Fruit fly (Drosophila melanogaster) whole organism, embryonic: ENCODE measurements around the gene CG11951.

ENCODE experiments used
- Bgb ChIP-seq: fragments of 200-800 bp; sonication (Bioruptor generic); IDR thresholded peaks from 2 replicates; pipeline ENCODE4 v1.3.6; 2022; ENCODE audit warnings: missing biosample characterization, missing genetic modification characterization; ENCODE audit not compliant: partially characterized antibody
- CG10979 ChIP-seq: fragments of 200-800 bp; sonication (Bioruptor generic); optimal IDR thresholded peaks from 2 replicates; lab custom pipeline; 2018; ENCODE audit warnings: missing biosample characterization, mild to moderate bottlenecking, missing genetic modification characterization, moderate library complexity
- CG1233 ChIP-seq: fragments of 200-800 bp; sonication (Bioruptor generic); optimal IDR thresholded peaks from 4 replicates; lab custom pipeline; 2018; ENCODE audit warnings: missing biosample characterization, mild to moderate bottlenecking, missing genetic modification characterization
- CG12391 ChIP-seq: fragments of 200-800 bp; sonication (Bioruptor generic); optimal IDR thresholded peaks from 3 replicates; lab custom pipeline; 2018; ENCODE audit warnings: missing biosample characterization, mild to moderate bottlenecking, missing genetic modification characterization, moderate library complexity
- CG13123 ChIP-seq: fragments of 200-800 bp; sonication (Bioruptor generic); optimal IDR thresholded peaks from 2 replicates; lab custom pipeline; 2016; ENCODE audit warnings: missing biosample characterization, missing genetic modification characterization
- CG13296 ChIP-seq: fragments of 200-800 bp; sonication (Bioruptor generic); optimal IDR thresholded peaks from 3 replicates; lab custom pipeline; 2018; ENCODE audit warnings: missing biosample characterization, mild to moderate bottlenecking, missing genetic modification characterization
- CG13894 ChIP-seq: fragments of 200-800 bp; sonication (Bioruptor generic); optimal IDR thresholded peaks from 3 replicates; lab custom pipeline; 2018; ENCODE audit warnings: missing biosample characterization, mild to moderate bottlenecking, missing genetic modification characterization, moderate library complexity
- CG14667 ChIP-seq: fragments of 200-800 bp; sonication (Bioruptor generic); IDR thresholded peaks from 2 replicates; pipeline ENCODE4 v1.3.6; 2022; ENCODE audit warnings: missing biosample characterization, missing genetic modification characterization
- CG15479 ChIP-seq: fragments of 200-800 bp; sonication (Bioruptor generic); optimal IDR thresholded peaks from 3 replicates; lab custom pipeline; 2019; ENCODE audit warnings: missing biosample characterization, mild to moderate bottlenecking, missing genetic modification characterization, moderate library complexity
- CG16779 ChIP-seq: fragments of 200-800 bp; sonication (Bioruptor generic); IDR thresholded peaks from 2 replicates; pipeline ENCODE4 v1.3.6; 2022; ENCODE audit warnings: missing biosample characterization, missing genetic modification characterization
- CG17385 ChIP-seq: fragments of 200-800 bp; sonication (Bioruptor generic); optimal IDR thresholded peaks from 3 replicates; lab custom pipeline; 2018; ENCODE audit warnings: missing biosample characterization, mild to moderate bottlenecking, missing genetic modification characterization
- CG17612 ChIP-seq: fragments of 200-800 bp; sonication (Bioruptor generic); IDR thresholded peaks from 2 replicates; pipeline ENCODE4 v1.3.6; 2022; ENCODE audit warnings: missing biosample characterization, missing genetic modification characterization
- CG2199 ChIP-seq: fragments of 200-800 bp; sonication (Bioruptor generic); IDR thresholded peaks from 3 replicates; pipeline ENCODE4 v1.3.6; 2022; ENCODE audit warnings: missing biosample characterization, missing genetic modification characterization
- CG3281 ChIP-seq: fragments of 200-800 bp; sonication (Bioruptor generic); optimal IDR thresholded peaks from 3 replicates; lab custom pipeline; 2017; ENCODE audit warnings: missing biosample characterization, mild to moderate bottlenecking, missing genetic modification characterization
- CG3838 ChIP-seq: fragments of 200-800 bp; sonication (Bioruptor generic); optimal IDR thresholded peaks from 3 replicates; lab custom pipeline; 2016; ENCODE audit warnings: missing biosample characterization, missing genetic modification characterization
- CG4617 ChIP-seq: fragments of 200-800 bp; sonication (Bioruptor generic); optimal IDR thresholded peaks from 3 replicates; lab custom pipeline; 2016; ENCODE audit warnings: missing biosample characterization, missing genetic modification characterization, borderline replicate concordance
- CG7987 ChIP-seq: fragments of 200-800 bp; sonication (Bioruptor generic); optimal IDR thresholded peaks from 2 replicates; lab custom pipeline; 2018; ENCODE audit warnings: missing biosample characterization, mild to moderate bottlenecking, missing genetic modification characterization, moderate library complexity
- CTCF ChIP-seq: fragments of 200-800 bp; sonication (Bioruptor generic); optimal IDR thresholded peaks from 2 replicates; lab custom pipeline; 2017; ENCODE audit warnings: missing biosample characterization, mild to moderate bottlenecking, missing genetic modification characterization, moderate library complexity
- CrebB ChIP-seq: fragments of 200-800 bp; sonication (Bioruptor generic); optimal IDR thresholded peaks from 3 replicates; lab custom pipeline; 2018; ENCODE audit warnings: missing biosample characterization, mild to moderate bottlenecking, missing genetic modification characterization
- Doc2 ChIP-seq: fragments of 200-800 bp; sonication (Bioruptor generic); IDR thresholded peaks from 2 replicates; pipeline ENCODE4 v1.3.6; 2022; ENCODE audit warnings: missing biosample characterization, missing genetic modification characterization
- Dref ChIP-seq: fragments of 200-800 bp; sonication (Bioruptor generic); IDR thresholded peaks from 2 replicates; pipeline ENCODE4 v1.3.6; 2022; ENCODE audit warnings: missing biosample characterization, missing genetic modification characterization
- Fer1 ChIP-seq: fragments of 200-800 bp; sonication (Bioruptor generic); optimal IDR thresholded peaks from 2 replicates; lab custom pipeline; 2017; ENCODE audit warnings: missing biosample characterization, mild to moderate bottlenecking, missing genetic modification characterization
- Hr39 ChIP-seq: fragments of >200 bp; optimal IDR thresholded peaks from 2 replicates; lab custom pipeline; 2017
- MTF-1 ChIP-seq: fragments of 200-800 bp; sonication (Bioruptor generic); optimal IDR thresholded peaks from 2 replicates; lab custom pipeline; 2018; ENCODE audit warnings: missing biosample characterization, mild to moderate bottlenecking, missing genetic modification characterization, borderline replicate concordance
- NC2β ChIP-seq: fragments of 200-800 bp; sonication (Bioruptor generic); optimal IDR thresholded peaks from 2 replicates; lab custom pipeline; 2016; ENCODE audit warnings: missing biosample characterization, missing genetic modification characterization
- NK7.1 ChIP-seq: fragments of 200-800 bp; sonication (Bioruptor generic); optimal IDR thresholded peaks from 3 replicates; lab custom pipeline; 2016; ENCODE audit warnings: missing biosample characterization, missing genetic modification characterization
- Scr ChIP-seq: fragments of 200-800 bp; sonication (Bioruptor generic); IDR thresholded peaks from 2 replicates; pipeline ENCODE4 v1.3.6; 2022; ENCODE audit warnings: missing biosample characterization, missing genetic modification characterization; ENCODE audit not compliant: partially characterized antibody
- Sry-β ChIP-seq: fragments of 200-800 bp; sonication (Bioruptor generic); optimal IDR thresholded peaks from 2 replicates; lab custom pipeline; 2018; ENCODE audit warnings: missing biosample characterization, mild to moderate bottlenecking, missing genetic modification characterization, moderate library complexity
- Usf ChIP-seq: fragments of 200-800 bp; sonication (Bioruptor generic); optimal IDR thresholded peaks from 2 replicates; lab custom pipeline; 2017; ENCODE audit warnings: missing genotype, missing biosample characterization, missing genetic modification characterization
- Xrp1 ChIP-seq: fragments of 200-800 bp; sonication (Bioruptor generic); IDR thresholded peaks from 2 replicates; pipeline ENCODE4 v1.3.6; 2022; ENCODE audit warnings: missing biosample characterization, missing genetic modification characterization
- abd-A ChIP-seq: fragments of 200-800 bp; sonication (Bioruptor generic); optimal IDR thresholded peaks from 3 replicates; lab custom pipeline; 2019; ENCODE audit warnings: missing biosample characterization, mild to moderate bottlenecking, missing genetic modification characterization, moderate library complexity
- amos ChIP-seq: fragments of 200-800 bp; sonication (Bioruptor generic); IDR thresholded peaks from 2 replicates; pipeline ENCODE4 v1.3.6; 2022; ENCODE audit warnings: missing biosample characterization, missing genetic modification characterization; ENCODE audit not compliant: partially characterized antibody
- ara ChIP-seq: fragments of 200-800 bp; sonication (Bioruptor generic); IDR thresholded peaks from 2 replicates; pipeline ENCODE4 v1.3.6; 2022; ENCODE audit warnings: missing biosample characterization, missing genetic modification characterization
- bigmax ChIP-seq: fragments of 200-800 bp; sonication (Bioruptor generic); optimal IDR thresholded peaks from 2 replicates; lab custom pipeline; 2018; ENCODE audit warnings: missing biosample characterization, mild to moderate bottlenecking, missing genetic modification characterization
- corto ChIP-seq: fragments of 200-800 bp; sonication (Bioruptor generic); optimal IDR thresholded peaks from 2 replicates; lab custom pipeline; 2016; ENCODE audit warnings: missing biosample characterization, mild to moderate bottlenecking, missing genetic modification characterization, moderate library complexity
- en ChIP-seq: fragments of 200-800 bp; sonication (Bioruptor generic); optimal IDR thresholded peaks from 2 replicates; lab custom pipeline; 2016; ENCODE audit warnings: missing biosample characterization, missing genetic modification characterization
- eyg ChIP-seq: fragments of 200-800 bp; sonication (Bioruptor generic); optimal IDR thresholded peaks from 3 replicates; lab custom pipeline; 2016; ENCODE audit warnings: missing biosample characterization, missing genetic modification characterization
- gce ChIP-seq: fragments of 200-800 bp; sonication (Bioruptor generic); IDR thresholded peaks from 3 replicates; pipeline ENCODE4 v1.3.6; 2022; ENCODE audit warnings: missing biosample characterization, missing genetic modification characterization
- gfzf ChIP-seq: fragments of 200-800 bp; sonication (Bioruptor generic); optimal IDR thresholded peaks from 2 replicates; lab custom pipeline; 2016; ENCODE audit warnings: missing biosample characterization, mild to moderate bottlenecking, missing genetic modification characterization, moderate library complexity
- hbn ChIP-seq: fragments of 200-800 bp; sonication (Bioruptor generic); IDR thresholded peaks from 2 replicates; pipeline ENCODE4 v1.3.6; 2022; ENCODE audit warnings: missing biosample characterization, missing genetic modification characterization; ENCODE audit not compliant: partially characterized antibody
- her ChIP-seq: fragments of 200-800 bp; sonication (Bioruptor generic); optimal IDR thresholded peaks from 2 replicates; lab custom pipeline; 2016; ENCODE audit warnings: missing biosample characterization, missing genetic modification characterization
- insv ChIP-seq, 2 experiments: fragments of 200-800 bp; sonication (Bioruptor generic); optimal IDR thresholded peaks; 3 replicates each; lab custom pipeline; 2016 to 2018; ENCODE audit warnings: missing biosample characterization in 2 of 2, missing genetic modification characterization in 2 of 2
- luna ChIP-seq: fragments of 200-800 bp; sonication (Bioruptor generic); optimal IDR thresholded peaks from 2 replicates; lab custom pipeline; 2016; ENCODE audit warnings: missing biosample characterization, missing genetic modification characterization
- nerfin-1 ChIP-seq: fragments of 200-800 bp; sonication (Bioruptor generic); optimal IDR thresholded peaks from 3 replicates; lab custom pipeline; 2019; ENCODE audit warnings: missing biosample characterization, mild to moderate bottlenecking, missing genetic modification characterization, moderate library complexity
- pum ChIP-seq: fragments of 200-800 bp; sonication (Bioruptor generic); optimal IDR thresholded peaks from 2 replicates; lab custom pipeline; 2016; ENCODE audit warnings: missing biosample characterization, missing genetic modification characterization
- pzg ChIP-seq: fragments of 200-800 bp; sonication (Bioruptor generic); optimal IDR thresholded peaks from 3 replicates; lab custom pipeline; 2018; ENCODE audit warnings: missing biosample characterization, mild to moderate bottlenecking, missing genetic modification characterization, moderate library complexity
- seq ChIP-seq: fragments of 200-800 bp; sonication (Bioruptor generic); IDR thresholded peaks from 2 replicates; pipeline ENCODE4 v1.3.6; 2022; ENCODE audit warnings: missing biosample characterization, missing genetic modification characterization
- vvl ChIP-seq: fragments of 200-800 bp; sonication (Bioruptor generic); IDR thresholded peaks from 2 replicates; pipeline ENCODE4 v1.3.6; 2022; ENCODE audit warnings: missing biosample characterization, missing genetic modification characterization
- wdn ChIP-seq: fragments of 200-800 bp; sonication (Bioruptor generic); IDR thresholded peaks from 2 replicates; pipeline ENCODE4 v1.3.6; 2022; ENCODE audit warnings: missing biosample characterization, missing genetic modification characterization
- zfh2 ChIP-seq: fragments of 200-800 bp; sonication (Bioruptor generic); optimal IDR thresholded peaks from 2 replicates; lab custom pipeline; 2016; ENCODE audit warnings: missing biosample characterization, missing genetic modification characterization

The CG11951 gene

DNA sequence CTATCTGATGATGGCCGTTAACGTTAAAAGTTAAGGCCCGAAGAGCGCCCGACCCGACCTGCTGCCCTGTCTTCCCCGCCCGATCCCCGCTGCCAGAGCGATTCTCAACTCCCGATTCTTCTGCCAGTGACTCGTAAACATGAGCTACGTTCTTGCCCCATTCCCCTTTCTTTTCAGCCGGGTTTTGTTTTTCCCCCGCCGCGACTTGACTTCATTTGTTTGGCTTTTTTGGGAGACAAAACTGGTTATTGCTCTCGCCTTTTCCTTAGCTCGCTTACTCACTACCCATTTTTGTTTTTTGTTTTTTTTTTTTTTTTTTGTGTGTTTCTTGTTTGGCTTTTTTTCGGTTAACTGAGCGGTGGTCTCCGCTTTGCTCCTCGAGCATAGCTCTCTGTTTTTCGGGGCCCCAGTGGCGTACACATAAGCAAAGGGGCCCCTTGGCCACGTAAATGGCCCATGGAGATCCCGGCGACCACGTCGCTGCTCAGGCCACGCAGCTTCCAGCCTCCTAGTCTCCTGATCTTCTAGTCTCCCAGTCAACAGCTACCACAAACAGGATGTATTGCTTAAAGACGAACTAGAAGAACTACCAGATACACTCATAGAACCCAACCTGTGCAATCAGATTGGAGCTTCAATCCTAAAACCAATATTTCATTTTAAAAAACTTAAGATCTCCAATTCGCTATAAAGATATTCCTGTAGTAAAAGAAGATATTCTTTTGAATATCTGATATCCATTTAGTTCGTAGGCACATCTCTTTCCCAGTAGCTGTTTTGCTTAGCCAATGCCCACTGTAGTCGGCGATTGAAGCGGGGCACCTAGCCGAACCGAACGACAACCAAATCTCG lies 27.8 kb downstream of the CG11951 start (continued):
- no peak for TF ChIP-seq CG15479 (GFP tag; lab: Kevin White, UChicago)
- no peak for TF ChIP-seq Bgb (GFP tag; lab: Robert Waterston, UW)
- no peak for TF ChIP-seq CG17385 (GFP tag; lab: Kevin White, UChicago)
- no peak for TF ChIP-seq MTF-1 (GFP tag; lab: Kevin White, UChicago)
- no peak for TF ChIP-seq pum (GFP tag; lab: Kevin White, UChicago)
- TF ChIP-seq nerfin-1 (tag; lab: Kevin White, UChicago) = no peak
- no peak for TF ChIP-seq hbn (GFP tag; lab: Robert Waterston, UW)
- no peak for TF ChIP-seq amos (GFP tag; lab: Robert Waterston, UW)
- TF ChIP-seq CG3281 (GFP tag; lab: Kevin White, UChicago) = no peak
- no peak for TF ChIP-seq CG13296 (GFP tag; lab: Kevin White, UChicago)
- no peak for TF ChIP-seq bigmax (GFP tag; lab: Kevin White, UChicago)
- no peak for TF ChIP-seq CG14667
- TF ChIP-seq Doc2 (GFP tag; lab: Robert Waterston, UW) = no peak
- TF ChIP-seq pzg (GFP tag; lab: Kevin White, UChicago) = no peak
- peak; percentile 22 for TF ChIP-seq CG12391 (tag; lab: Kevin White, UChicago)
- peak; percentile 37 for TF ChIP-seq CG10979 (tag; lab: Kevin White, UChicago)
- no peak for TF ChIP-seq seq
- no peak for TF ChIP-seq Hr39 (lab: Kevin White, UChicago)
- no peak for TF ChIP-seq Scr (GFP tag; lab: Robert Waterston, UW)
- no peak for TF ChIP-seq Dref (GFP tag; lab: Robert Waterston, UW)
- TF ChIP-seq luna = no peak
- TF ChIP-seq eyg (GFP tag; lab: Kevin White, UChicago) = no peak
- TF ChIP-seq insv (GFP tag; optimal IDR thresholded peaks at IDR 0.05; lab: Kevin White, UChicago) = no peak
- peak; percentile 4 for TF ChIP-seq Usf
- TF ChIP-seq vvl (GFP tag; lab: Robert Waterston, UW) = no peak
- TF ChIP-seq ara = no peak
- TF ChIP-seq CG16779 (GFP tag; lab: Robert Waterston, UW) = no peak
- no peak for TF ChIP-seq CG13123 (GFP tag; lab: Kevin White, UChicago)
- no peak for TF ChIP-seq CG3838 (GFP tag; lab: Kevin White, UChicago)
- TF ChIP-seq CG7987 (GFP tag; lab: Kevin White, UChicago) = no peak
- TF ChIP-seq CTCF (GFP tag; lab: Kevin White, UChicago) = no peak
- no peak for TF ChIP-seq Fer1 (GFP tag; lab: Kevin White, UChicago)
- no peak for TF ChIP-seq NK7.1
- peak; percentile 40 for TF ChIP-seq corto
- TF ChIP-seq CrebB (tag; lab: Kevin White, UChicago) = no peak
- no peak for TF ChIP-seq gce (GFP tag; lab: Robert Waterston, UW)
- TF ChIP-seq CG17612 (GFP tag; lab: Robert Waterston, UW) = no peak
- TF ChIP-seq Sry-β (GFP tag; lab: Kevin White, UChicago) = no peak
- no peak for TF ChIP-seq CG13894
- TF ChIP-seq Xrp1 (GFP tag; lab: Robert Waterston, UW) = peak; percentile 41; the same call in 1 of the 2 replicates
- no peak for TF ChIP-seq gfzf (GFP tag; lab: Kevin White, UChicago)
- no peak for TF ChIP-seq wdn (GFP tag; lab: Robert Waterston, UW)
- TF ChIP-seq her (GFP tag; lab: Kevin White, UChicago) = no peak
- TF ChIP-seq NC2β (GFP tag; lab: Kevin White, UChicago) = no peak
- no peak for TF ChIP-seq en (GFP tag; lab: Kevin White, UChicago)
- no peak for TF ChIP-seq CG1233 (GFP tag; lab: Kevin White, UChicago)
- TF ChIP-seq CG2199 (GFP tag; lab: Robert Waterston, UW) = no peak
- no peak for TF ChIP-seq abd-A (tag; lab: Kevin White, UChicago)
- TF ChIP-seq zfh2 = peak; percentile 11
- no peak for TF ChIP-seq CG4617 (GFP tag; lab: Kevin White, UChicago)
